Fruit fly (Drosophila melanogaster): ENCODE results near the gene CG7080.

- TF ChIP-seq toe (GFP tag; optimal IDR thresholded peaks at IDR 0.05) = no peak
- no peak for TF ChIP-seq cnc (optimal IDR thresholded peaks at IDR 0.05)
- TF ChIP-seq CG5204 (GFP tag; optimal IDR thresholded peaks at IDR 0.05) = no peak
Observed at dm6 chr3R:22324736-22325135, 4.4 kb upstream of the CG7080 start.
